Fruit fly (Drosophila melanogaster) whole organism, embryonic: ENCODE results near the gene CG15390.
A peak's percentile ranks its signal among the peaks of the same experiment; 100 is the strongest.

Experiments
- Bteb2 ChIP-seq: fragments of 200-800 bp; sonication (Bioruptor generic); optimal IDR thresholded peaks from 2 replicates; lab custom pipeline; 2016; ENCODE audit warnings: missing biosample characterization, missing genetic modification characterization
- CG10209 ChIP-seq: fragments of 200-800 bp; sonication (Bioruptor generic); optimal IDR thresholded peaks from 3 replicates; lab custom pipeline; 2017; ENCODE audit warnings: missing biosample characterization, mild to moderate bottlenecking, missing genetic modification characterization, missing genetic modification reagents
- CG11398 ChIP-seq: fragments of 200-800 bp; sonication (Bioruptor generic); optimal IDR thresholded peaks from 2 replicates; lab custom pipeline; 2016; ENCODE audit warnings: missing biosample characterization, missing genetic modification characterization
- CG12155 ChIP-seq: fragments of 200-800 bp; sonication (Bioruptor generic); optimal IDR thresholded peaks from 3 replicates; lab custom pipeline; 2016; ENCODE audit warnings: missing biosample characterization, missing genetic modification characterization
- CG13123 ChIP-seq: fragments of 200-800 bp; sonication (Bioruptor generic); optimal IDR thresholded peaks from 2 replicates; lab custom pipeline; 2016; ENCODE audit warnings: missing biosample characterization, missing genetic modification characterization
- CG13287 ChIP-seq: fragments of 200-800 bp; sonication (Bioruptor generic); IDR thresholded peaks from 2 replicates; pipeline ENCODE4 v1.3.6; 2022; ENCODE audit warnings: missing biosample characterization, missing genetic modification characterization; ENCODE audit not compliant: partially characterized antibody
- CG14014 ChIP-seq: fragments of 200-800 bp; sonication (Bioruptor generic); IDR thresholded peaks from 2 replicates; pipeline ENCODE4 v1.3.6; 2022; ENCODE audit warnings: missing biosample characterization, missing genetic modification characterization
- CG15479 ChIP-seq: fragments of 200-800 bp; sonication (Bioruptor generic); optimal IDR thresholded peaks from 3 replicates; lab custom pipeline; 2019; ENCODE audit warnings: missing biosample characterization, mild to moderate bottlenecking, missing genetic modification characterization, moderate library complexity
- CG15514 ChIP-seq: fragments of 200-800 bp; sonication (Bioruptor generic); optimal IDR thresholded peaks from 3 replicates; lab custom pipeline; 2017; ENCODE audit warnings: missing biosample characterization, missing genetic modification characterization, mild to moderate bottlenecking, moderate library complexity, missing genetic modification reagents
- CG18764 ChIP-seq: fragments of 200-800 bp; sonication (Bioruptor generic); optimal IDR thresholded peaks from 3 replicates; lab custom pipeline; 2016; ENCODE audit warnings: missing biosample characterization, missing genetic modification characterization
- CG2712 ChIP-seq: fragments of 200-800 bp; optimal IDR thresholded peaks from 3 replicates; lab custom pipeline; 2019; ENCODE audit warnings: missing biosample characterization, mild to moderate bottlenecking, missing genetic modification characterization, moderate library complexity
- CG30403 ChIP-seq: fragments of 200-800 bp; sonication (Bioruptor generic); optimal IDR thresholded peaks from 3 replicates; lab custom pipeline; 2016; ENCODE audit warnings: missing biosample characterization, missing genetic modification characterization
- CG3726 ChIP-seq: fragments of 200-800 bp; sonication (Bioruptor generic); IDR thresholded peaks from 3 replicates; pipeline ENCODE4, ENCODE4 v1.3.6; 2022; ENCODE audit warnings: missing biosample characterization, missing genetic modification characterization
- CG4360 ChIP-seq: fragments of 200-800 bp; sonication (Bioruptor generic); IDR thresholded peaks from 2 replicates; pipeline ENCODE4 v1.3.6; 2022; ENCODE audit warnings: missing biosample characterization, missing genetic modification characterization
- CG6272 ChIP-seq: fragments of 200-800 bp; sonication (Bioruptor generic); IDR thresholded peaks from 2 replicates; pipeline ENCODE4 v1.3.6; 2022; ENCODE audit warnings: missing biosample characterization, missing genetic modification characterization
- CG6791 ChIP-seq: fragments of 200-800 bp; sonication (Bioruptor generic); IDR thresholded peaks from 3 replicates; pipeline ENCODE4 v1.3.6; 2022; ENCODE audit warnings: missing biosample characterization, missing genetic modification characterization; ENCODE audit not compliant: partially characterized antibody
- CG7271 ChIP-seq: fragments of 200-800 bp; sonication (Bioruptor generic); optimal IDR thresholded peaks from 2 replicates; lab custom pipeline; 2018; ENCODE audit warnings: missing biosample characterization, mild to moderate bottlenecking, missing genetic modification characterization, moderate library complexity
- CG7928 ChIP-seq: fragments of 200-800 bp; sonication (Bioruptor generic); optimal IDR thresholded peaks from 2 replicates; lab custom pipeline; 2017; ENCODE audit warnings: missing biosample characterization, mild to moderate bottlenecking, missing genetic modification characterization
- CG7963 ChIP-seq: fragments of 200-800 bp; sonication (Bioruptor generic); IDR thresholded peaks from 3 replicates; pipeline ENCODE4 v1.3.6; 2022; ENCODE audit warnings: missing biosample characterization, missing genetic modification characterization; ENCODE audit not compliant: partially characterized antibody
- CG8359 ChIP-seq: fragments of 200-800 bp; sonication (Bioruptor generic); optimal IDR thresholded peaks from 2 replicates; lab custom pipeline; 2017; ENCODE audit warnings: missing biosample characterization, mild to moderate bottlenecking, missing genetic modification characterization, borderline replicate concordance
- CG9817 ChIP-seq: fragments of 200-800 bp; sonication (Bioruptor generic); optimal IDR thresholded peaks from 2 replicates; lab custom pipeline; 2018; ENCODE audit warnings: missing biosample characterization, mild to moderate bottlenecking, missing genetic modification characterization, moderate library complexity
- CrebB ChIP-seq: fragments of 200-800 bp; sonication (Bioruptor generic); optimal IDR thresholded peaks from 3 replicates; lab custom pipeline; 2018; ENCODE audit warnings: missing biosample characterization, mild to moderate bottlenecking, missing genetic modification characterization
- D19A ChIP-seq: fragments of 200-800 bp; optimal IDR thresholded peaks from 3 replicates; lab custom pipeline; 2019; ENCODE audit warnings: missing biosample characterization, mild to moderate bottlenecking, missing genetic modification characterization, moderate library complexity
- Dad ChIP-seq: fragments of 200-800 bp; sonication (Bioruptor generic); optimal IDR thresholded peaks from 3 replicates; lab custom pipeline; 2016; ENCODE audit warnings: missing biosample characterization, missing genetic modification characterization
- Dek ChIP-seq: fragments of 200-800 bp; sonication (Bioruptor generic); optimal IDR thresholded peaks from 3 replicates; lab custom pipeline; 2019; ENCODE audit warnings: missing biosample characterization, mild to moderate bottlenecking, missing genetic modification characterization, moderate library complexity
- Dll ChIP-seq: fragments of 200-800 bp; sonication (Bioruptor generic); IDR thresholded peaks from 4 replicates; pipeline ENCODE4 v1.3.6; 2022; ENCODE audit warnings: missing biosample characterization, missing genetic modification characterization; ENCODE audit not compliant: partially characterized antibody
- Doc2 ChIP-seq: fragments of 200-800 bp; sonication (Bioruptor generic); IDR thresholded peaks from 2 replicates; pipeline ENCODE4 v1.3.6; 2022; ENCODE audit warnings: missing biosample characterization, missing genetic modification characterization
- Gug ChIP-seq: fragments of 200-800 bp; sonication (Bioruptor generic); IDR thresholded peaks from 4 replicates; pipeline ENCODE4 v1.3.6; 2022; ENCODE audit warnings: missing biosample characterization, missing genetic modification characterization
- MTF-1 ChIP-seq: fragments of 200-800 bp; sonication (Bioruptor generic); optimal IDR thresholded peaks from 2 replicates; lab custom pipeline; 2018; ENCODE audit warnings: missing biosample characterization, mild to moderate bottlenecking, missing genetic modification characterization, borderline replicate concordance
- Med ChIP-seq: fragments of 200-800 bp; sonication (Bioruptor generic); peaks from one replicate; lab custom pipeline; 2016; ENCODE audit warnings: missing biosample characterization, missing genetic modification characterization, mild to moderate bottlenecking, inconsistent platforms, moderate library complexity
- Opbp ChIP-seq: fragments of 200-800 bp; sonication (Bioruptor generic); IDR thresholded peaks from 3 replicates; pipeline ENCODE4 v1.3.6; 2022; ENCODE audit warnings: missing biosample characterization, missing genetic modification characterization; ENCODE audit not compliant: partially characterized antibody
- Rfx ChIP-seq: fragments of 200-800 bp; sonication (Bioruptor generic); IDR thresholded peaks from 2 replicates; pipeline ENCODE4 v1.3.6; 2022; ENCODE audit warnings: missing biosample characterization, missing genetic modification characterization
- Scr ChIP-seq: fragments of 200-800 bp; sonication (Bioruptor generic); IDR thresholded peaks from 2 replicates; pipeline ENCODE4 v1.3.6; 2022; ENCODE audit warnings: missing biosample characterization, missing genetic modification characterization; ENCODE audit not compliant: partially characterized antibody
- Sin3A ChIP-seq: fragments of >200 bp; optimal IDR thresholded peaks from 2 replicates; lab custom pipeline; 2018
- Sox102F ChIP-seq: fragments of 200-800 bp; sonication (Bioruptor generic); optimal IDR thresholded peaks from 2 replicates; lab custom pipeline; 2018; ENCODE audit warnings: missing biosample characterization, mild to moderate bottlenecking, missing genetic modification characterization, moderate library complexity
- bsh ChIP-seq, 2 experiments: fragments of 200-800 bp; sonication (Bioruptor generic); optimal IDR thresholded peaks; 2 replicates each; lab custom pipeline; 2017 to 2018; ENCODE audit warnings: mild to moderate bottlenecking in 2 of 2, missing biosample characterization in 2 of 2, missing genetic modification characterization in 2 of 2, moderate library complexity in 1 of 2
- caup ChIP-seq: fragments of 200-800 bp; sonication (Bioruptor generic); optimal IDR thresholded peaks from 3 replicates; lab custom pipeline; 2017; ENCODE audit warnings: missing biosample characterization, mild to moderate bottlenecking, missing genetic modification characterization, moderate library complexity; ENCODE audit not compliant: severe bottlenecking
- chif ChIP-seq, 2 experiments: fragments of 200-800 bp; sonication (Bioruptor generic); optimal IDR thresholded peaks; 3 replicates each; lab custom pipeline; 2016; ENCODE audit warnings: missing biosample characterization in 2 of 2, missing genetic modification characterization in 2 of 2
- dmrt11E ChIP-seq: fragments of 200-800 bp; sonication (Bioruptor generic); optimal IDR thresholded peaks from 3 replicates; lab custom pipeline; 2018; ENCODE audit warnings: missing biosample characterization, mild to moderate bottlenecking, missing genetic modification characterization, moderate library complexity
- ham ChIP-seq: fragments of 200-800 bp; sonication (Bioruptor generic); IDR thresholded peaks from 2 replicates; pipeline ENCODE4 v1.3.6; 2022; ENCODE audit warnings: missing biosample characterization, missing genetic modification characterization
- ind ChIP-seq: fragments of 200-800 bp; sonication (Bioruptor generic); optimal IDR thresholded peaks from 3 replicates; lab custom pipeline; 2016; ENCODE audit warnings: missing biosample characterization, missing genetic modification characterization
- nerfin-1 ChIP-seq: fragments of 200-800 bp; sonication (Bioruptor generic); optimal IDR thresholded peaks from 3 replicates; lab custom pipeline; 2019; ENCODE audit warnings: missing biosample characterization, mild to moderate bottlenecking, missing genetic modification characterization, moderate library complexity
- pfk ChIP-seq: fragments of 200-800 bp; sonication (Bioruptor generic); optimal IDR thresholded peaks from 2 replicates; lab custom pipeline; 2018; ENCODE audit warnings: missing biosample characterization, mild to moderate bottlenecking, missing genetic modification characterization, moderate library complexity
- pros ChIP-seq: fragments of 200-800 bp; sonication (Bioruptor generic); optimal IDR thresholded peaks from 3 replicates; lab custom pipeline; 2019; ENCODE audit warnings: missing biosample characterization, mild to moderate bottlenecking, missing genetic modification characterization, moderate library complexity
- salm ChIP-seq: fragments of 200-800 bp; sonication (Bioruptor generic); optimal IDR thresholded peaks from 2 replicates; lab custom pipeline; 2018; ENCODE audit warnings: missing biosample characterization, mild to moderate bottlenecking, missing genetic modification characterization
- sens ChIP-seq: fragments of 200-800 bp; sonication (Bioruptor generic); peaks from one replicate; lab custom pipeline; 2016; ENCODE audit warnings: missing biosample characterization, missing genetic modification characterization
- seq ChIP-seq: fragments of 200-800 bp; sonication (Bioruptor generic); IDR thresholded peaks from 2 replicates; pipeline ENCODE4 v1.3.6; 2022; ENCODE audit warnings: missing biosample characterization, missing genetic modification characterization
- slp2 ChIP-seq: fragments of 200-800 bp; sonication (Bioruptor generic); optimal IDR thresholded peaks from 2 replicates; lab custom pipeline; 2016; ENCODE audit warnings: missing biosample characterization, missing genetic modification characterization
- toy ChIP-seq: fragments of 200-800 bp; sonication (Bioruptor generic); IDR thresholded peaks from 2 replicates; pipeline ENCODE4 v1.3.6; 2022; ENCODE audit warnings: missing biosample characterization, missing genetic modification characterization
- ttk ChIP-seq: fragments of 200-800 bp; sonication (Bioruptor generic); IDR thresholded peaks from 2 replicates; pipeline ENCODE4 v2.1.2; 2022; ENCODE audit warnings: missing biosample characterization, missing genetic modification characterization
- yki ChIP-seq: fragments of >200 bp; optimal IDR thresholded peaks from 3 replicates; lab custom pipeline; 2018

The CG15390 gene

DNA sequence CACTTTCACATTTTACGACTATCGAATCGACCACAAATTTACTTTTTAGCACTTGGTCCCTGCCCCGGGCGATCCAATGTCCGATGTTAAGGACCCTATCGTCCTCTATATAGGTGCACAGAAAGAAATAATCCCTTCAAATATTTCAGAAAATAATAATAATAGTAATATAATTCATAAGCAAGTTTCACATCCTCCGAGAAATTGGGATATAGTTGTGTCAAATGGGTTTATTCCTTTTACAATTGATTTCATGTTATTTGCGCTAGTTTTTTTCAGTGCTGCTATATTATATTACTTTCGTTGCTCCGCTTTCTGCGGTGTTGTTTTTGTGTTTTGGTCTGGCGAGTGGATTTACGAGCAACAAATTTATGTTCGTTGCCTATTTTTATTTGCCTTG is 26.0 kb upstream of the CG15390 start (continued):
- TF ChIP-seq CG15479 (GFP tag; lab: Kevin White, UChicago) (no peak), CG7271 (no peak), CG11398 (GFP tag; lab: Kevin White, UChicago) (no peak), CG3726 (GFP tag; lab: Robert Waterston, UW) (0 out of 3 replicates have a peak, but pooled peaks have one; percentile 47), Dek (tag; lab: Kevin White, UChicago) (peak; percentile 20), D19A (tag; lab: Kevin White, UChicago) (no peak), Gug (GFP tag; lab: Robert Waterston, UW) (no peak), Opbp (GFP tag; lab: Robert Waterston, UW) (no peak), ttk (no peak), caup (GFP tag; lab: Kevin White, UChicago) (peak; percentile 46), Dad (GFP tag; lab: Kevin White, UChicago) (no peak), chif (GFP tag; optimal IDR thresholded peaks at IDR 0.05; lab: Kevin White, UChicago) (no peak), CG12155 (GFP tag; lab: Kevin White, UChicago) (peak; percentile 16), MTF-1 (GFP tag; lab: Kevin White, UChicago) (no peak), Sin3A (lab: Kevin White, UChicago) (no peak), CG2712 (no peak), CG13123 (GFP tag; lab: Kevin White, UChicago) (no peak), slp2 (GFP tag; lab: Kevin White, UChicago) (no peak), ind (GFP tag; lab: Kevin White, UChicago) (peak; percentile 19), toy (GFP tag; lab: Robert Waterston, UW) (no peak), Sox102F (GFP tag; lab: Kevin White, UChicago) (peak; percentile 30), ham (GFP tag; lab: Robert Waterston, UW) (no peak), CG18764 (GFP tag; lab: Kevin White, UChicago) (no peak), CG6791 (GFP tag; lab: Robert Waterston, UW) (no peak), CG7928 (GFP tag; lab: Kevin White, UChicago) (no peak), CG4360 (GFP tag; lab: Robert Waterston, UW) (no peak), Doc2 (GFP tag; lab: Robert Waterston, UW) (no peak), CrebB (tag; lab: Kevin White, UChicago) (no peak), CG8359 (GFP tag; lab: Kevin White, UChicago) (no peak), CG14014 (GFP tag; lab: Robert Waterston, UW) (peak; percentile 37; the same call in 1 of the 2 replicates), Med (GFP tag; lab: Kevin White, UChicago) (no peak), CG30403 (GFP tag; lab: Kevin White, UChicago) (peak; percentile 19), Dll (GFP tag; lab: Robert Waterston, UW) (no peak), CG9817 (peak; percentile 50), pros (GFP tag; lab: Kevin White, UChicago) (no peak), salm (no peak), sens (GFP tag; lab: Kevin White, UChicago) (no peak), CG6272 (GFP tag; lab: Robert Waterston, UW) (no peak), CG15514 (GFP tag; lab: Kevin White, UChicago) (no peak), bsh (GFP tag; optimal IDR thresholded peaks at IDR 0.05; lab: Kevin White, UChicago) (no peak), CG10209 (no peak), nerfin-1 (no peak), Bteb2 (GFP tag; lab: Kevin White, UChicago) (no peak), CG13287 (GFP tag; lab: Robert Waterston, UW) (no peak), seq (no peak), dmrt11E (tag; lab: Kevin White, UChicago) (no peak), pfk (GFP tag; lab: Kevin White, UChicago) (no peak), CG7963 (GFP tag; lab: Robert Waterston, UW) (no peak), Scr (no peak), Rfx (GFP tag; lab: Robert Waterston, UW) (peak; percentile 68), yki (lab: Kevin White, UChicago) (no peak)
